Worm (Caenorhabditis elegans): Measurements from ENCODE around the gene cpb-2.

The cpb-2 gene

DNA sequence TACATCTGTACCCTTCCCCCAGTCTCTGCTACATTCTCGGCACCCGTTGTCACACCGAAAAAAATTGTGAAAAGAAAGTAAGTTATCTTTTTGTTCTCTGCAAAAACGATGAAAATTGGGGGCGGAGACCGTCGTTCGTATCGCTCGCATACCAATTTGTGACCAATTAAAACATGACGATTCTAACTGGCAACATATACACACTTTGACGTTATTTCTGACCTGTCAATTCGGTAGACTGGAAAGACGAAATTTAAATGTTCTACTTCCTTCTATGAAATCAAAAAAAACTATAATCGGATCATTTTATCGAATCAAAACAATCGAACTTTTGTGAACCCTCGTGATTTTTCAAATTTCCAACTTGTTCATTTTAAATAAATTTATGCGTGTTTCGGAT, 12.0 kb upstream of the cpb-2 start:
- TF ChIP-seq unc-62 (GFP tag; optimal IDR thresholded peaks at IDR 0.05): no peak

DNA sequence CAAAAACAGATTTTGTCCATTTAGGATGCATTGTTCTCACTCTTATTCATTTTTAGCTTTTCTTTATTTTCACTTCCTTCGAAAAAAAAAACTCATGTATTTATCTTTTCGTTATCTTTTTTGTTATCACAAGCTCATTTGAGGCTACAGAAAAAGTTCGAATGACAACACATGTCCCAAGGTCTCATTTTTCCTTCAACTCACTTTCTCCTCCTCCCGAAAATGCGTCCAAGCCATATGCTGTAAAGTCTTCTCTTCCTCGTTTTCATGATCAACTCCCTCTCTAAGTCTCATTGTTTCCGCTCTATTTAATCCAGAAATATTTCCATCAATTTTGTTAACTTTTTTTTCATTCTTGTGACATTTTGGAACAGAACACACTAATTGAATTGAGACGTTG, 11.2 kb upstream of the cpb-2 start:
- no peak for TF ChIP-seq unc-62 (GFP tag; optimal IDR thresholded peaks at IDR 0.05)

DNA sequence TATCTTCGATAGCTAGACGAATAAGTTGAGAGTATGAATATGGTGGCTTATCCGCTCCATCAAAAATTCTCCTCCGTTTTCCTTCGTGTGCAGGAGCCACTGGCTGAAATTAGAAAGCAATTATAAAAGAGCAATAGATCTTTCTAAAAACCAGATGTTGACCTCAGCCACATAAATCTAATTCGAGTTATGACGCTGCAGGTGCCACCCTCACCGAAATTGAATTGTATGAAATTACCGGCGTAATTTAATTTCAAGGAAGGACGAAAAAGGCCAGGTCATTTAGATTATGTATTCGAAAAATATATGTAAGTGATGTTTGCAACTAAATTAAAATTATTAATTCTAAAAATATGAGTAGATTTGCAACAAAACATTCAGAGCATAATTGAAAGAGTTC, 1.8 kb upstream of the cpb-2 start:
- TF ChIP-seq unc-62 (GFP tag; optimal IDR thresholded peaks at IDR 0.05): no peak

- TF ChIP-seq unc-62 (GFP tag; optimal IDR thresholded peaks at IDR 0.05): no peak
Measured at ce11 chrII:6191293-6191692, 1.3 kb upstream of the cpb-2 start, which contains the start of gene fkh-8. TSS of gene fkh-8 (minus strand) at chrII:6191393.

ce11 chrII:6196875-6197274, 4.3 kb downstream of the cpb-2 start, which contains the start of the genes rbmx-2 and C30B5.2:
TSS of gene rbmx-2 (minus strand) at chrII:6196948.
TSS of gene C30B5.2 (plus strand) at chrII:6197180.
- no peak for TF ChIP-seq unc-62 (GFP tag; optimal IDR thresholded peaks at IDR 0.05)

ce11 chrII:6198468-6198867, 5.9 kb downstream of the cpb-2 start, which contains the start of gene szy-4:
TSS of gene szy-4 (plus strand) at chrII:6198696.
- no peak for TF ChIP-seq unc-62 (GFP tag; optimal IDR thresholded peaks at IDR 0.05)

- TF ChIP-seq unc-62 (GFP tag; optimal IDR thresholded peaks at IDR 0.05): no peak
Measured at ce11 chrII:6199010-6199409, 6.4 kb downstream of the cpb-2 start.

DNA sequence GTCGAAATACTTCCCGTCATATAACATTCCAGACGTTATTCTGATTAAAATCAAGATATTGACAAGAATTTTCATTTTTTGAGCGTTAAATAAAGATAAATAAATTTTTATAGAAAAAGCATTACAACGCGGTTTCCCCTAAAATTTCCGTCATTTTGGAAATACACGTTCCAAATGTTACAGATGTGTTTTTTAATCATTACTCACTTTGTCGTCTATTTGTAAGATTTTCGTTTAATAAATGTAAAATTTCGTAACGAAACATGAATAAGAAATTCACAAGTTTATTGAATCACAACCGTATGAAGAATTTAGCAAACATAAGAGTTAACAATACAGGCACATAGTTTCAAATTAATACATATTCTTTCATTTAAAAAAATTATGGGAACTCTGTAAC, 10.3 kb downstream of the cpb-2 start, which contains the start of gene C30B5.17:
TSS of gene C30B5.17 (minus strand) at position 101 of the 400 bp plus-strand sequence.
- TF ChIP-seq unc-62 (GFP tag; optimal IDR thresholded peaks at IDR 0.05): no peak

- TF ChIP-seq unc-62 (GFP tag; optimal IDR thresholded peaks at IDR 0.05): no peak
Measured at ce11 chrII:6207252-6207651, 14.7 kb downstream of the cpb-2 start.

DNA sequence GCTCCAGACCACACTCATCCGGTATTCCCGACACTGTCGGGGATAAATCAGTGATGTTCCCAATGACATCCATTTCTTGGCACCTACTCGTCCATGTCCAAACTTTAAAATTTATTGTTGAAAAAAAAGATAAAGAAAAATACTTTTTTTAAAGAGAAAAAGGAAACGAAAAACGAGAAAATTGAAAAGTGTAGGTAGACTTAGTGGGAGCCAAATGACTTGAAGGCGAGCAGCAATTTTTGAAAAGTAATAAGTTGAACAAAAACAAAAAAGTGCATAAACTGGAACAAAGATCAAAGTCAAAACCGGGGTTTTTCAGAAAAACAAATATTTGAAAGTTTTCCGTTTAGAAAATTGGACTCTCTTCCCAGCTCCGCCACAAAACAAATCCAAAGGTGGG, 15.5 kb downstream of the cpb-2 start, which contains the start of gene daf-37:
TSS of gene daf-37 (minus strand) at position 101 of the 400 bp plus-strand sequence.
- no peak for TF ChIP-seq unc-62 (GFP tag; optimal IDR thresholded peaks at IDR 0.05)

- TF ChIP-seq unc-62 (GFP tag; optimal IDR thresholded peaks at IDR 0.05): no peak
Measured at ce11 chrII:6219346-6219745, 26.8 kb downstream of the cpb-2 start, which contains the start of gene mks-2. TSS of gene mks-2 (minus strand) at chrII:6219446.

DNA sequence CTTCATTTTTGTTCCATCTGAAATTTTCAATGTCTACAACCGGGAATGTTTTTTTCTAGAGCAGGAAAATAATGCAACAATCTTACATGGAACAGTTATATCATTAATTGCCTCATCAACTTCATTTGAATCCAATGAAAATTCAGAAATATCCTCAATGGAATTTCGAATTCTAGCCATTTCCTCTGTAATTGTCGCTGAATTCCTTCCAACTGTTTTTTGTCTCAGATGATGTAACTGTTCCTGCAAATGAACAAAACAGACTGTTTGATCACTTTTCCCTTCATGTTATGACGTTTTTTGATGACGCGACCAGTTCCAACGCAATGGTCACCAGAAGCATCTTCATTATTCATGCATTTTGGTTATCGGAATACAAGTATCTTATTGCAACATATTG, 28.9 kb downstream of the cpb-2 start:
- no peak for TF ChIP-seq unc-62 (GFP tag; optimal IDR thresholded peaks at IDR 0.05)

ce11 chrII:6222558-6222957, 30.0 kb downstream of the cpb-2 start, which contains the start of gene C30B5.6:
TSS of gene C30B5.6 (minus strand) at chrII:6222658.
- TF ChIP-seq unc-62 (GFP tag; optimal IDR thresholded peaks at IDR 0.05): no peak

DNA sequence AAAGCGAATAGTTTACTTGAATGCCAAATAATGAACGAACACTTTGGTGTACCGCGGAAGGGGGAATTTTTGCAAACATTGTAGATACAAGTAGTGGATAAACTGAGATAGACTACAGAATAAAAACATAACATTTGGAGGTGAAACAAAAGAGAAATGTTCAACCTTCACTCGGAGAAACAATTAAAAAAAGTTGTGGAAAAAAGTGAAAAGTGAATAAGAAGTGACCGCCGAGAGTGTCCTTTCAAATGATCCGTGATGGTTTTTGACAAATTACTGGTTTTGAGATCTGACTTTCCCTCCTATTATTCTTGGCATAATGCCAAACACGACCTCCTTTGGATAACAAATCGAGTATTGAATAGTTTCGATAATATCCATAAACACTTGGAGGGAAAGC, 31.2 kb downstream of the cpb-2 start:
- TF ChIP-seq unc-62 (GFP tag; optimal IDR thresholded peaks at IDR 0.05): no peak

DNA sequence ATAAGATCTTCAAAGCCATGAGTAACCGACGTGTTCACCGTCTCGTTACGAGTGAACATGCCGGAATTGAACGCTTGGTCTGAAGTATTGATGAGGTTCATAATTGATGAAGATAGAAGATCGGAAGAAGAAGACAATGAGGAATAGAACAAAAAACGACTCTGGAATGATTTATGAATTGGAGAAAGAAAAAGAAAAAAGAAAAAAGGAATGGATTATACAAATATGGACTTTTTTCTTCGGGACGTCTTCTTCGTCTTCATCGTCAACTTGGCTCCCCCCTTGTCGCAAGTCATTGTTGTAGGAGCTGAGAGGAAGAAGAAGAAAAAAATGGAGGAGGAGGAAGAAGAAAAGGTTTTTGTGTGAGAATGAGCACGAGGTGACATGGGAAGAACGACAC, 34.4 kb downstream of the cpb-2 start, which contains the start of gene srsy-2:
TSS of gene srsy-2 (minus strand) at position 101 of the 400 bp plus-strand sequence.
- TF ChIP-seq unc-62 (GFP tag; optimal IDR thresholded peaks at IDR 0.05): no peak

DNA sequence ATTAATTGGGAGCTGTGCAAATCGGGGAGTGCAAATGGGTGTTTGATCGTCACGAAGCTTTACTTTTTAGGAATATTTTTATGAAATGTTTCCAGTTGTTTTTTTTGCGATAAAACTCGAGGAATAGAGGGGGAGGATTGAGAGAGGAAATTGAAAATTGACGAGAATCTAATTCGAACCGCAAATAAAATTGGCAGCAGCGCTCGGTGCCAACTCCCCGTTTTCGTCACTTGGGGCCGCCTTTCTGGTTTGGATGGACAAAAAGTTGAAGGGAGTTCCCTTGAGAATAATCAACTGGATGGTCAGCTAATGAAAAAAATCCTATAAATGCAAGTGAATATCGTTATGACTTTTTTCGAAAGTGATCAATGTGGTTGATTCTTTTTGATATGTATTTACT, 37.5 kb downstream of the cpb-2 start:
- no peak for TF ChIP-seq unc-62 (GFP tag; optimal IDR thresholded peaks at IDR 0.05)

- no peak for TF ChIP-seq unc-62 (GFP tag; optimal IDR thresholded peaks at IDR 0.05)
Measured at ce11 chrII:6235432-6236092, 43.0 kb downstream of the cpb-2 start, which contains the start of gene T24H7.9. TSS of gene T24H7.9 (minus strand) at chrII:6235505.

All from whole organism, dauer.